Worm (Caenorhabditis elegans): ENCODE measurements around the gene pgp-10.

DNA sequence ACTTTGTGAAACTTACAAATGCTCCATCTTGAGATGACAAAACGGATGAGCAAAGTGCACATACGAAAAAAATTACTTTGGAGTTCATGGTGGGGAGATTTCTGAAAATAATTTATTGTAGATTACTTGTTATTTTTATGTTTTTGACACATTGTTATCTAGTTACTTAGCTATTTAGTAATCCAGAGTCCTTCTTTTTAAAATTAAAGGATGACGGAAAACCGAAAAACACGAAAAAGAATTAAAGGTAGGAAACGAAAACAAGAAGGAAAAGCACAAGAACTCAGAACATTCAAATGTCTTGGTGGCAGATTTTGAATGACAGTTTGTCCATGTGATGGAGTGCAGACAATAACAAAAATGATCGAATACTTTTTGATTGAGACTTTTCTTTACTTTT lies 41.9 kb upstream of the pgp-10 start, which contains the start of gene hen-1:
- TF ChIP-seq ama-1 (optimal IDR thresholded peaks at IDR 0.05) (no peak), B0310.2 (tag; optimal IDR thresholded peaks at IDR 0.05) (no peak), hnd-1 (tag; optimal IDR thresholded peaks at IDR 0.05) (no peak), sea-1 (GFP tag; conservative IDR thresholded peaks at IDR 0.05) (no peak), ceh-13 (GFP tag; optimal IDR thresholded peaks at IDR 0.05) (no peak), scrt-1 (GFP tag; IDR thresholded peaks at IDR 0.05) (no peak), hmg-4 (GFP tag; optimal IDR thresholded peaks at IDR 0.05) (no peak), aly-1 (tag; optimal IDR thresholded peaks at IDR 0.05) (no peak), flt-1 (GFP tag; IDR thresholded peaks at IDR 0.05) (no peak), F13C5.2 (tag; optimal IDR thresholded peaks at IDR 0.05) (no peak), tbx-37 (GFP tag; conservative IDR thresholded peaks at IDR 0.05) (no peak), ets-7 (tag; optimal IDR thresholded peaks at IDR 0.05) (no peak)

All from whole organism, early embryonic.